Worm (Caenorhabditis elegans): Measurements from ENCODE around the gene C24D10.49.

DNA sequence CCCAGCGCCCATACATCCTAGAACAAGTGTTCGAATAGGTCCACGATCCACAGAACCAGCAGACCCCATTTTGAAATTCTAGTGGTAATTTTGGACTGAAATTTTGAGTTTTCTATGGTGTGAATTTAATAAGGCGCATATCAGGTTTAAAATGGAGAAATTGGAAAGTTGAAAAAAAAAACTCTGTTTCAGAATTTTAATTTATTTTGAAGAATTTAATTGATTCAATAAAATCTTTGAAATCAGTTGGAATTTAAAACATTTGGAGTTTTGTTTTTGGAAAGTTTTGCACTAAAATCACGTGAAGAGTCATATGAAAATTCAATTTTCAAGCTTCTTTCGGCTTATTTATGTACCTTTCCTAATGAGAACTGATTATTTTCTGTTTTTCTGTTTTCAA lies 38.4 kb upstream of the C24D10.49 start, which contains the start of gene gpa-18:
- TF ChIP-seq ama-1 (optimal IDR thresholded peaks at IDR 0.05) (no peak), ahr-1 (tag; optimal IDR thresholded peaks at IDR 0.05) (no peak), nfya-1 (tag; optimal IDR thresholded peaks at IDR 0.05) (no peak), ttx-3 (tag; optimal IDR thresholded peaks at IDR 0.05) (no peak), sox-4 (tag; optimal IDR thresholded peaks at IDR 0.05) (no peak), unc-86 (tag; optimal IDR thresholded peaks at IDR 0.05) (no peak), dve-1 (tag; optimal IDR thresholded peaks at IDR 0.05) (no peak)
